Worm (Caenorhabditis elegans): ENCODE results near the gene stip-1.

DNA sequence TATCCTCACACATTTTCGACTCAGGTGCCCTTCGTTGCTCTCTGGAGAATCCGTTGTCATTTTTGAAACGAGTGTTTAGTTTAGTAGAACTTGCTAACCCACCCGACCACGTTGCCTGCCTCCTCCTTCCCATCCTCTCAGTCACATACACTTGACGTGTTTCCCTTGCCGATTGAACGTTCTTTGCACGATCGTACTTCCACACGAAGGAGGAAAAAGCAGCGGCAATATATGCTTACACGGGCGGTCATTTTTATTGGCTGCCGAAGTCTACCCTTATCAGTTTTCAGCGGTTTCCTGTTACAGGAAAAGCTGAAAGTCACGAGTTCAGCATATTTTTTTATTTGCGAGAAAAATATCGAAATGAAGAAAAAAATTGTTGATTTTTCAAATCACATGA is 40.0 kb upstream of the stip-1 start:
- no peak for TF ChIP-seq ceh-16 (tag; optimal IDR thresholded peaks at IDR 0.05)
- TF ChIP-seq ztf-11 (tag; optimal IDR thresholded peaks at IDR 0.05): no peak
- TF ChIP-seq hmg-11 (tag; optimal IDR thresholded peaks at IDR 0.05): no peak
- no peak for TF ChIP-seq skn-1 (tag; optimal IDR thresholded peaks at IDR 0.05)
- no peak for TF ChIP-seq unc-62 (GFP tag; optimal IDR thresholded peaks at IDR 0.05)
- TF ChIP-seq nhr-237 (tag; optimal IDR thresholded peaks at IDR 0.05): no peak
- TF ChIP-seq unc-39 (tag; optimal IDR thresholded peaks at IDR 0.05): no peak
- TF ChIP-seq fkh-10 (GFP tag; optimal IDR thresholded peaks at IDR 0.05): no peak
- no peak for TF ChIP-seq aly-2 (tag; optimal IDR thresholded peaks at IDR 0.05)

Data from whole organism, L3 larva.